Fruit fly (Drosophila melanogaster) whole organism, embryonic: Measurements from ENCODE around the gene OtopLc.
A peak's percentile ranks its signal among the peaks of the same experiment; 100 is the strongest.

Experiments used
- Ada2b ChIP-seq: fragments of 200-800 bp; sonication (Bioruptor generic); IDR thresholded peaks from 2 replicates; pipeline ENCODE4 v1.3.6; 2022; ENCODE audit warnings: missing biosample characterization, missing genetic modification characterization
- Adf1 ChIP-seq: fragments of 200-800 bp; sonication (Bioruptor generic); IDR thresholded peaks from 2 replicates; pipeline ENCODE4 v1.3.6; 2022; ENCODE audit warnings: missing biosample characterization, missing genetic modification characterization
- Asciz ChIP-seq: fragments of 200-800 bp; sonication (Bioruptor generic); optimal IDR thresholded peaks from 2 replicates; lab custom pipeline; 2017; ENCODE audit warnings: missing biosample characterization, mild to moderate bottlenecking, missing genetic modification characterization, missing genetic modification reagents
- CG10147 ChIP-seq: fragments of 200-800 bp; sonication (Bioruptor generic); optimal IDR thresholded peaks from 2 replicates; lab custom pipeline; 2019; ENCODE audit warnings: missing biosample characterization, mild to moderate bottlenecking, missing genetic modification characterization, moderate library complexity
- CG10321 ChIP-seq: fragments of 200-800 bp; sonication (Bioruptor generic); IDR thresholded peaks from 2 replicates; pipeline ENCODE4 v1.3.6; 2022; ENCODE audit warnings: missing biosample characterization, missing genetic modification characterization
- CG10366 ChIP-seq: fragments of 200-800 bp; sonication (Bioruptor generic); IDR thresholded peaks from 2 replicates; pipeline ENCODE4 v1.3.6; 2022; ENCODE audit warnings: missing biosample characterization, missing genetic modification characterization
- CG11504 ChIP-seq: fragments of 200-800 bp; sonication (Bioruptor generic); optimal IDR thresholded peaks from 3 replicates; lab custom pipeline; 2019; ENCODE audit warnings: missing biosample characterization, mild to moderate bottlenecking, missing genetic modification characterization, moderate library complexity
- CG12104 ChIP-seq: fragments of 200-800 bp; sonication (Bioruptor generic); optimal IDR thresholded peaks from 3 replicates; lab custom pipeline; 2016; ENCODE audit warnings: missing biosample characterization, missing genetic modification characterization
- CG12659 ChIP-seq: fragments of 200-800 bp; sonication (Bioruptor generic); optimal IDR thresholded peaks from 3 replicates; lab custom pipeline; 2017; ENCODE audit warnings: mild to moderate bottlenecking, missing biosample characterization, missing genetic modification reagents, missing genetic modification characterization
- CG15011 ChIP-seq: fragments of 200-800 bp; sonication (Bioruptor generic); optimal IDR thresholded peaks from 3 replicates; lab custom pipeline; 2018; ENCODE audit warnings: missing biosample characterization, mild to moderate bottlenecking, missing genetic modification characterization
- CG16813 ChIP-seq: fragments of 200-800 bp; sonication (Bioruptor generic); IDR thresholded peaks from 3 replicates; pipeline ENCODE4 v1.3.6; 2022; ENCODE audit warnings: missing biosample characterization, missing genetic modification characterization; ENCODE audit not compliant: partially characterized antibody
- CG16815 ChIP-seq: fragments of 200-800 bp; sonication (Bioruptor generic); optimal IDR thresholded peaks from 3 replicates; lab custom pipeline; 2017; ENCODE audit warnings: missing biosample characterization, mild to moderate bottlenecking, missing genetic modification characterization
- CG17359 ChIP-seq: fragments of 200-800 bp; sonication (Bioruptor generic); optimal IDR thresholded peaks from 3 replicates; lab custom pipeline; 2018; ENCODE audit warnings: missing biosample characterization, mild to moderate bottlenecking, missing genetic modification characterization, moderate library complexity
- CG1792 ChIP-seq: fragments of 200-800 bp; sonication (Bioruptor generic); optimal IDR thresholded peaks from 2 replicates; lab custom pipeline; 2016; ENCODE audit warnings: missing biosample characterization, missing genetic modification characterization
- CG2202 ChIP-seq: fragments of 200-800 bp; sonication (Bioruptor generic); optimal IDR thresholded peaks from 2 replicates; lab custom pipeline; 2018; ENCODE audit warnings: missing biosample characterization, mild to moderate bottlenecking, missing genetic modification characterization
- CG31365 ChIP-seq: fragments of 200-800 bp; sonication (Bioruptor generic); optimal IDR thresholded peaks from 2 replicates; lab custom pipeline; 2018; ENCODE audit warnings: missing biosample characterization, mild to moderate bottlenecking, missing genetic modification characterization
- CG31441 ChIP-seq: fragments of 200-800 bp; sonication (Bioruptor generic); IDR thresholded peaks from 2 replicates; pipeline ENCODE4 v1.3.6; 2022; ENCODE audit warnings: missing biosample characterization, missing genetic modification characterization
- CG7928 ChIP-seq: fragments of 200-800 bp; sonication (Bioruptor generic); optimal IDR thresholded peaks from 2 replicates; lab custom pipeline; 2017; ENCODE audit warnings: missing biosample characterization, mild to moderate bottlenecking, missing genetic modification characterization
- CG8478 ChIP-seq: fragments of >200 bp; optimal IDR thresholded peaks from 2 replicates; lab custom pipeline; 2018
- CG9215 ChIP-seq: fragments of 200-800 bp; sonication (Bioruptor generic); IDR thresholded peaks from 2 replicates; pipeline ENCODE4 v1.3.6; 2022; ENCODE audit warnings: missing biosample characterization, missing genetic modification characterization
- CkIIα-i1 ChIP-seq: fragments of 200-800 bp; sonication (Bioruptor generic); IDR thresholded peaks from 2 replicates; pipeline ENCODE4 v1.3.6; 2022; ENCODE audit warnings: missing biosample characterization, missing genetic modification characterization
- D ChIP-seq, 2 experiments: fragments of 200-800 bp in 1 of 2; fragments of >200 bp in 1 of 2; sonication (Bioruptor generic) in 1 of 2; optimal IDR thresholded peaks; 2 replicates in 1 of 2; 3 replicates in 1 of 2; lab custom pipeline; 2017; ENCODE audit warnings: mild to moderate bottlenecking in 1 of 2, missing biosample characterization in 1 of 2, missing genetic modification characterization in 1 of 2, missing genetic modification reagents in 1 of 2
- Dp ChIP-seq: fragments of 200-800 bp; sonication (Bioruptor generic); optimal IDR thresholded peaks from 2 replicates; lab custom pipeline; 2018; ENCODE audit warnings: missing biosample characterization, mild to moderate bottlenecking, missing genetic modification characterization, moderate library complexity
- ERR ChIP-seq: fragments of 200-800 bp; sonication (Bioruptor generic); optimal IDR thresholded peaks from 2 replicates; lab custom pipeline; 2016; ENCODE audit warnings: missing biosample characterization, missing genetic modification characterization
- Elba2 ChIP-seq: fragments of 200-800 bp; sonication (Bioruptor generic); optimal IDR thresholded peaks from 3 replicates; lab custom pipeline; 2016; ENCODE audit warnings: missing biosample characterization, missing genetic modification characterization
- Hey ChIP-seq: fragments of 200-800 bp; sonication (Bioruptor generic); optimal IDR thresholded peaks from 3 replicates; lab custom pipeline; 2018; ENCODE audit warnings: missing biosample characterization, mild to moderate bottlenecking, missing genetic modification characterization
- Hmr ChIP-seq: fragments of 200-800 bp; sonication (Bioruptor generic); optimal IDR thresholded peaks from 3 replicates; lab custom pipeline; 2017; ENCODE audit warnings: mild to moderate bottlenecking, missing biosample characterization, missing genetic modification reagents, missing genetic modification characterization
- Hr3 ChIP-seq: fragments of 200-800 bp; sonication (Bioruptor generic); optimal IDR thresholded peaks from 3 replicates; lab custom pipeline; 2016; ENCODE audit warnings: missing biosample characterization, missing genetic modification characterization
- Kr ChIP-seq: fragments of 200-800 bp; sonication (Bioruptor generic); optimal IDR thresholded peaks from 2 replicates; lab custom pipeline; 2017; ENCODE audit warnings: missing biosample characterization, mild to moderate bottlenecking, missing genetic modification characterization
- Optix ChIP-seq: fragments of 200-800 bp; sonication (Bioruptor generic); IDR thresholded peaks from 3 replicates; pipeline ENCODE4 v1.3.6; 2022; ENCODE audit warnings: missing biosample characterization, missing genetic modification characterization
- Ssrp ChIP-seq: fragments of 200-800 bp; sonication (Bioruptor generic); optimal IDR thresholded peaks from 2 replicates; lab custom pipeline; 2018; ENCODE audit warnings: missing biosample characterization, mild to moderate bottlenecking, missing genetic modification characterization, moderate library complexity
- Xrp1 ChIP-seq: fragments of 200-800 bp; sonication (Bioruptor generic); IDR thresholded peaks from 2 replicates; pipeline ENCODE4 v1.3.6; 2022; ENCODE audit warnings: missing biosample characterization, missing genetic modification characterization
- YL-1 ChIP-seq: fragments of 200-800 bp; sonication (Bioruptor generic); optimal IDR thresholded peaks from 3 replicates; lab custom pipeline; 2017; ENCODE audit warnings: missing biosample characterization, mild to moderate bottlenecking, missing genetic modification characterization
- chm ChIP-seq: fragments of 200-800 bp; sonication (Bioruptor generic); IDR thresholded peaks from 2 replicates; pipeline ENCODE4 v1.3.6; 2022; ENCODE audit warnings: missing biosample characterization, missing genetic modification characterization
- ci ChIP-seq: fragments of 200-800 bp; sonication (Bioruptor generic); IDR thresholded peaks from 3 replicates; pipeline ENCODE4 v1.3.6; 2022; ENCODE audit warnings: missing biosample characterization, missing genetic modification characterization
- dmrt99B ChIP-seq: fragments of 200-800 bp; sonication (Bioruptor generic); optimal IDR thresholded peaks from 2 replicates; lab custom pipeline; 2018; ENCODE audit warnings: missing biosample characterization, mild to moderate bottlenecking, missing genetic modification characterization, moderate library complexity
- fd64A ChIP-seq: fragments of 200-800 bp; sonication (Bioruptor generic); optimal IDR thresholded peaks from 3 replicates; lab custom pipeline; 2018; ENCODE audit warnings: missing biosample characterization, mild to moderate bottlenecking, missing genetic modification characterization
- fd96Cb ChIP-seq: fragments of 200-800 bp; sonication (Bioruptor generic); optimal IDR thresholded peaks from 2 replicates; lab custom pipeline; 2018; ENCODE audit warnings: missing biosample characterization, mild to moderate bottlenecking, missing genetic modification characterization, moderate library complexity
- ftz-f1 ChIP-seq: fragments of 200-800 bp; sonication (Bioruptor generic); optimal IDR thresholded peaks from 2 replicates; lab custom pipeline; 2016; ENCODE audit warnings: missing biosample characterization, missing genetic modification characterization
- gfzf ChIP-seq: fragments of 200-800 bp; sonication (Bioruptor generic); optimal IDR thresholded peaks from 2 replicates; lab custom pipeline; 2016; ENCODE audit warnings: missing biosample characterization, mild to moderate bottlenecking, missing genetic modification characterization, moderate library complexity
- hb ChIP-seq: fragments of 200-800 bp; sonication (Bioruptor generic); IDR thresholded peaks from 3 replicates; pipeline ENCODE4 v1.3.6; 2022; ENCODE audit warnings: missing biosample characterization, missing genetic modification characterization; ENCODE audit not compliant: partially characterized antibody
- insv ChIP-seq, 2 experiments: fragments of 200-800 bp; sonication (Bioruptor generic); optimal IDR thresholded peaks; 3 replicates each; lab custom pipeline; 2016 to 2018; ENCODE audit warnings: missing biosample characterization in 2 of 2, missing genetic modification characterization in 2 of 2
- lab ChIP-seq: fragments of 200-800 bp; sonication (Bioruptor generic); optimal IDR thresholded peaks from 3 replicates; lab custom pipeline; 2017; ENCODE audit warnings: missing biosample characterization, missing genetic modification characterization, mild to moderate bottlenecking, moderate library complexity, missing genetic modification reagents
- nau ChIP-seq: fragments of 200-800 bp; sonication (Bioruptor generic); optimal IDR thresholded peaks from 3 replicates; lab custom pipeline; 2017; ENCODE audit warnings: missing biosample characterization, mild to moderate bottlenecking, missing genetic modification characterization, missing genetic modification reagents
- pita ChIP-seq: fragments of 200-800 bp; sonication (Bioruptor generic); optimal IDR thresholded peaks from 2 replicates; lab custom pipeline; 2017; ENCODE audit warnings: missing biosample characterization, mild to moderate bottlenecking, missing genetic modification characterization
- prd ChIP-seq, 3 experiments: fragments of >200 bp in 2 of 3; fragments of 200-800 bp in 1 of 3; sonication (Bioruptor generic) in 1 of 3; optimal IDR thresholded peaks in 2 of 3; IDR thresholded peaks in 1 of 3; 2 replicates in 2 of 3; 3 replicates in 1 of 3; pipeline versions ENCODE4 v1.3.6 to Lab custom; 2017 to 2022; ENCODE audit warnings: missing biosample characterization in 1 of 3, missing genetic modification characterization in 1 of 3
- seq ChIP-seq: fragments of 200-800 bp; sonication (Bioruptor generic); IDR thresholded peaks from 2 replicates; pipeline ENCODE4 v1.3.6; 2022; ENCODE audit warnings: missing biosample characterization, missing genetic modification characterization
- sqz ChIP-seq: fragments of 200-800 bp; sonication (Bioruptor generic); optimal IDR thresholded peaks from 3 replicates; lab custom pipeline; 2018; ENCODE audit warnings: missing biosample characterization, mild to moderate bottlenecking, missing genetic modification characterization
- tin ChIP-seq: fragments of 200-800 bp; sonication (Bioruptor generic); optimal IDR thresholded peaks from 3 replicates; lab custom pipeline; 2016; ENCODE audit warnings: missing biosample characterization, missing genetic modification characterization
- tio ChIP-seq: fragments of 200-800 bp; sonication (Bioruptor generic); optimal IDR thresholded peaks from 2 replicates; lab custom pipeline; 2017; ENCODE audit warnings: missing biosample characterization, missing genetic modification characterization, inconsistent platforms

Gene OtopLc

dm6 chrX:5705899-5706312, 43.2 kb upstream of the OtopLc start (continued):
- TF ChIP-seq lab (GFP tag; lab: Kevin White, UChicago) (peak; percentile 95), Optix (peak; percentile 86), ci (GFP tag; lab: Robert Waterston, UW) (peak; percentile 95), fd96Cb (tag; lab: Kevin White, UChicago) (peak; percentile 81), Hey (tag; lab: Kevin White, UChicago) (peak; percentile 14), CG12659 (GFP tag; lab: Kevin White, UChicago) (peak; percentile 79), CG17359 (peak; percentile 88), CG11504 (peak; percentile 92), CG31441 (GFP tag; lab: Robert Waterston, UW) (peak; percentile 86), CG10366 (peak; percentile 82), Dp (GFP tag; lab: Kevin White, UChicago) (no peak), tio (GFP tag; lab: Kevin White, UChicago) (peak; percentile 35), CG10321 (GFP tag; lab: Robert Waterston, UW) (peak; percentile 42; the same call in 1 of the 2 replicates), chm (peak; percentile 83), nau (GFP tag; lab: Kevin White, UChicago) (no peak), CG2202 (tag; lab: Kevin White, UChicago) (no peak), CG8478 (lab: Kevin White, UChicago) (no peak), CG16813 (GFP tag; lab: Robert Waterston, UW) (no peak), gfzf (GFP tag; lab: Kevin White, UChicago) (no peak), tin (GFP tag; lab: Kevin White, UChicago) (peak; percentile 77), pita (no peak), D (optimal IDR thresholded peaks at IDR 0.05; lab: Kevin White, UChicago) (no peak), D (GFP tag; optimal IDR thresholded peaks at IDR 0.05; lab: Kevin White, UChicago) (peak; percentile 70), Ssrp (tag; lab: Kevin White, UChicago) (peak; percentile 59), dmrt99B (tag; lab: Kevin White, UChicago) (peak; percentile 89), CG7928 (GFP tag; lab: Kevin White, UChicago) (peak; percentile 58), fd64A (GFP tag; lab: Kevin White, UChicago) (peak; percentile 47), Asciz (GFP tag; lab: Kevin White, UChicago) (peak; percentile 79), Hmr (GFP tag; lab: Kevin White, UChicago) (peak; percentile 88), insv (GFP tag; optimal IDR thresholded peaks at IDR 0.05; lab: Kevin White, UChicago) (no peak), CG9215 (peak; percentile 90), Hr3 (peak; percentile 59), prd (optimal IDR thresholded peaks at IDR 0.05; lab: Kevin White, UChicago) (no peak), prd (GFP tag; IDR thresholded peaks at IDR 0.05; lab: Robert Waterston, UW) (peak; percentile 92), ERR (no peak), Ada2b (peak; percentile 93), CG15011 (GFP tag; lab: Kevin White, UChicago) (peak; percentile 73), YL-1 (no peak), sqz (peak; percentile 57), CG12104 (peak; percentile 66), Elba2 (GFP tag; lab: Kevin White, UChicago) (no peak), hb (GFP tag; lab: Robert Waterston, UW) (no peak), Kr (GFP tag; lab: Kevin White, UChicago) (no peak), seq (peak; percentile 79), CG16815 (GFP tag; lab: Kevin White, UChicago) (peak; percentile 42), CG31365 (tag; lab: Kevin White, UChicago) (peak; percentile 60), CG1792 (GFP tag; lab: Kevin White, UChicago) (peak; percentile 42), ftz-f1 (GFP tag; lab: Kevin White, UChicago) (peak; percentile 13), Xrp1 (GFP tag; lab: Robert Waterston, UW) (peak; percentile 84), CkIIα-i1 (0 out of 2 replicates have a peak, but pooled peaks have one; percentile 47), Adf1 (peak; percentile 55), CG10147 (GFP tag; lab: Kevin White, UChicago) (peak; percentile 89)
